Fruit fly (Drosophila melanogaster) S2 (cell line): Measurements from ENCODE around the gene CG13110.

Experiments
- CG8478 ChIP-seq: fragments of >200 bp; optimal IDR thresholded peaks from 2 replicates; lab custom pipeline; 2018
- CTCF ChIP-seq, 2 experiments: fragments of >200 bp; optimal IDR thresholded peaks; 2 replicates each; lab custom pipeline; 2018

CG13110 gene

DNA sequence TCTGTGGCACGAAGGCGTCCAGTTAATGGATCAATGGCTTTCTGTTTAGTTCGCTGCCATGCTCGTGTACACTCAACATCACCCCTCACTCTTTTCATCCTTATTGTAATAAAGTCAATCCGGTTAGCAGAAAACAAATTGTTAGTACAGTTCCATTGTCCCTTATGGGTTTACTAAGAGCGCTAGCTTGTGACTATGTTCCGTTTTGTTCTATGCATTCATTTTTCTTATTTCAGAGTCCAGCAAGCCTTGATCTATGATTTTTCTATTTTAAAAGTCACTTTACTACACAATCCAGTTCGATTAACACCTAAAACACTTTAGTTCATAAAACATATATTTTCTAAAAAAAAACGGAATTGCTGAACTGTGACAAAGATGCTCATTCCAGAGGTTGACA is at the start of gene CG13110:
CG13110 (plus strand) TSS at position 301 of the 400 bp plus-strand sequence.
- TF ChIP-seq CTCF (optimal IDR thresholded peaks at IDR 0.05; lab: Kevin White, UChicago) (no peak), CG8478 (lab: Kevin White, UChicago) (no peak)

dm6 chr2L:9321022-9321421 is 29.2 kb upstream of the CG13110 start:
- no peak for TF ChIP-seq CTCF (optimal IDR thresholded peaks at IDR 0.05; lab: Kevin White, UChicago)
- TF ChIP-seq CG8478 (lab: Kevin White, UChicago): no peak

- TF ChIP-seq CTCF (optimal IDR thresholded peaks at IDR 0.05; lab: Kevin White, UChicago) (no peak), CG8478 (lab: Kevin White, UChicago) (no peak)
Measured at dm6 chr2L:9327444-9327843, 22.8 kb upstream of the CG13110 start, which contains the start of gene CG17005. CG17005 (plus strand) TSS chr2L:9327744.

DNA sequence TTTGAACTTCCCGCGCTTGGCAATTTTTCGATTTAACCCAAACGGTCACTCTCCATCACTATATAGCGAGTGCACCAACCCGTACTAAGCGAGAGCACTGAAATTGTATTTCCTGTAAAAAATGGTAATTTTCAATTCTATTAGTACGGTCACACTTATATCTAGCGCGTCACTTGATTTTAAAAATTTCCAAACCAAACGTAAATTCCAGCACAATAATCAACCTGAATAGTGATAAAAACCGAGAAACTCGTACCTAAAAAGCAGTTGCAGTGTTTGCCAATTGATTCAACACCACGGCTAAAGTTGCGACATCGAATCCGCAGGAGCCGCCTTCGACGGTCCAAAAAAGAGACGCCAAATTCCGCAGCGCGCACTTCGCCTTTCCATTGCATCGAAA is 19.6 kb upstream of the CG13110 start, which contains the start of gene Cks30A:
Cks30A (plus strand) TSS at position 136 of the 400 bp plus-strand sequence.
- TF ChIP-seq CTCF (optimal IDR thresholded peaks at IDR 0.05; lab: Kevin White, UChicago) (peak; percentile 45 to 48), CG8478 (lab: Kevin White, UChicago) (no peak)

dm6 chr2L:9333300-9333876 is 16.9 kb upstream of the CG13110 start, which contains the start of gene Eaat1:
Eaat1 (plus strand) TSS chr2L:9333567.
- no peak for TF ChIP-seq CG8478 (lab: Kevin White, UChicago)
- TF ChIP-seq CTCF (optimal IDR thresholded peaks at IDR 0.05; lab: Kevin White, UChicago): no peak

dm6 chr2L:9338852-9339251 is 11.4 kb upstream of the CG13110 start:
- TF ChIP-seq CTCF (optimal IDR thresholded peaks at IDR 0.05; lab: Kevin White, UChicago) (no peak), CG8478 (lab: Kevin White, UChicago) (no peak)

DNA sequence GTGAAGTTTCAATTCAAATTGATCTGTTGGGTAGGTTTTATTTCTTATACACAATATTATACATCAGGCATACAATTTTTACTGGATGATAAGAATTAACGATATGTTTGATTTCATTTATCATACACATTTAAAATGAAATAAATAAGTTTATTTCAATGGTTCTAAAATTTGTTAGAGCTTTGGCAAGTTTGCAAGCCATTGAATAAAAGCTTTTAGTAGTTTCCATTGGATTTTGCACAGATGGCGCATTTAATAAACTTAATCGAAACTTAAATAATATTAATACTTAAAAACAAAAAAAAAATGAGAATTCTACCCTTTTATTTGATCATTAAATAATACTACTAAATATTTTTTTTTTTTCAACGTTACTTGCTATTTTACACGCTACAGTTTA is 8.3 kb upstream of the CG13110 start:
- TF ChIP-seq CG8478 (lab: Kevin White, UChicago) (no peak), CTCF (optimal IDR thresholded peaks at IDR 0.05; lab: Kevin White, UChicago) (no peak)

DNA sequence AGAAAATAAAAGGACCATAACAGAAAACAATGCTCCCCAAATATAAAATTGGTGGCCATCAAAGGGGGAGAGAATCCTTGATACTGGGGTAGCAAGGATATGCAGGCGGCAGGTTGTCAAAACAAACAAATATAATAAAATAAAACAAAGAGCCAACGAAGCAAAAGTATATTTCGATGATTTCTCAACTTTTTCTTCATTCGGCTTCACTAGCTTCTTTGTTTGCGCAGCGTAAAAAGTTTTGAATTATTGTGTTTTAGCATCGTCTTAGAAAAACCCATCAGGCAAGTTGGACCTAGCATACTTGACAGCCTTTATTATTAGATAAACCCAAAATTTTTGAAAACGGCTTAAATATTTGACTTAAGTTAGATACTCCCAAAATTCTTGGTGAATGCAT is 7.7 kb upstream of the CG13110 start, which contains the start of gene CG3748:
CG3748 (plus strand) TSS at position 301 of the 400 bp plus-strand sequence.
- TF ChIP-seq CG8478 (lab: Kevin White, UChicago) (no peak), CTCF (optimal IDR thresholded peaks at IDR 0.05; lab: Kevin White, UChicago) (no peak)

- no peak for TF ChIP-seq CTCF (optimal IDR thresholded peaks at IDR 0.05; lab: Kevin White, UChicago)
- no peak for TF ChIP-seq CG8478 (lab: Kevin White, UChicago)
Measured at dm6 chr2L:9349246-9349645, 1.0 kb upstream of the CG13110 start, which contains the start of gene CG43350. CG43350 (plus strand) TSS chr2L:9349546.

- TF ChIP-seq CTCF (optimal IDR thresholded peaks at IDR 0.05; lab: Kevin White, UChicago): no peak
- TF ChIP-seq CG8478 (lab: Kevin White, UChicago): no peak
Measured at dm6 chr2L:9367340-9367739, 17.1 kb downstream of the CG13110 start, which contains the start of gene CG34181. CG34181 (plus strand) TSS chr2L:9367640.

DNA sequence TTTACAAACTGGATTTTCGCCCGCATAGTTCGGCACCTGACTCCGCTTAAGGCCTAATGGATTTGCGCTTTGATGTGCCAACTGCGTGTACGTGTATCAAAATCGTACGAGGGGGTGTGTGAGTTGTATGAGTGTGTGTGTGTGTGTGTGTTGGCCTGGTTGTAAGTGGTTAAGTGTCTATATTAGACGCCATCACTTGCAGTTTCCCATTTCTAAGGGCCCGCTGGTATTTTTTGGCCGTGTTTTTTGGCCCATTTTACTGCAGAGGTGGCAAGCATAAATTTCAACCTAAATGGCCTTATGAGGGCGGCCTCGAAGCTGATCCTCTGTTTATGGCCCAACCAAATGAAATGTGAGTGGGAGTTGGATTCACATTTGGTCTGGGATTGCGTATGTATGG is 19.5 kb downstream of the CG13110 start:
- TF ChIP-seq CTCF (optimal IDR thresholded peaks at IDR 0.05; lab: Kevin White, UChicago): no peak
- no peak for TF ChIP-seq CG8478 (lab: Kevin White, UChicago)

- TF ChIP-seq CTCF (optimal IDR thresholded peaks at IDR 0.05; lab: Kevin White, UChicago) (no peak), CG8478 (lab: Kevin White, UChicago) (no peak)
Measured at dm6 chr2L:9377789-9378188, 27.5 kb downstream of the CG13110 start.

DNA sequence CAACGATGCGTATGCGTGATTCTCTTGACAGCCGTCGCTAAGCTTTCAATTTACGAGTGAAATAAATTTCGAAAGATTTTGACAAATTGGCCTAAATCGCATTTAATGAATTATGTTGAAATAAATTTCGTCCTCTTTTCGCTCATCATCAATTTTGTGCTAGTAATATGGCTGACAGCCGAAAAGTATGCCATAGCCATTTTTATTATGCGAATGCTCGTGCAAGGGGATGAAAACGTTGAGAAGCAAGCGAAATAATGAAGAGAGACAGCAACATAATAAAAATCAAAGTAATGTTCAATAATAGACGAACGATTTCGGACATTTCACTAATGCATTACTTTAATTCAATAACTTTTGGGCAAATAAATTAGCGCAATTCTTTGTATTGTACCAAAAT is 36.0 kb downstream of the CG13110 start:
- no peak for TF ChIP-seq CTCF (optimal IDR thresholded peaks at IDR 0.05; lab: Kevin White, UChicago)
- no peak for TF ChIP-seq CG8478 (lab: Kevin White, UChicago)

- TF ChIP-seq CG8478 (lab: Kevin White, UChicago): no peak
- TF ChIP-seq CTCF (optimal IDR thresholded peaks at IDR 0.05; lab: Kevin White, UChicago): no peak
Measured at dm6 chr2L:9387240-9387672, 37.0 kb downstream of the CG13110 start, which contains the start of gene Aldh. Aldh (plus strand) TSS chr2L:9387389.

- TF ChIP-seq CTCF (optimal IDR thresholded peaks at IDR 0.05; lab: Kevin White, UChicago) (no peak), CG8478 (lab: Kevin White, UChicago) (no peak)
Measured at dm6 chr2L:9388013-9388605, 37.8 kb downstream of the CG13110 start.
